Worm (Caenorhabditis elegans) whole organism, L1 larva: ENCODE results near the gene lips-17.
A peak's percentile ranks its signal among the peaks of the same experiment; 100 is the strongest.

Experiments
- C16A3.4 ChIP-seq: fragments of 150-350 bp; optimal IDR thresholded peaks from 2 replicates; lab custom pipeline; 2014; ENCODE audit warnings: missing biosample characterization, missing genetic modification characterization
- F16B12.6 ChIP-seq: fragments of 150-350 bp; optimal IDR thresholded peaks from 2 replicates; lab custom pipeline; 2014; ENCODE audit warnings: missing biosample characterization, missing genetic modification characterization
- Y116A8C.19 ChIP-seq: sonication (generic microtip); optimal IDR thresholded peaks from 2 replicates; lab custom pipeline; 2016; ENCODE audit warnings: missing compliant biosample characterization, missing genetic modification characterization, borderline replicate concordance
- ama-1 ChIP-seq: fragments of 150-350 bp; optimal IDR thresholded peaks from 2 replicates; lab custom pipeline; 2014
- blmp-1 ChIP-seq: fragments of 150-350 bp; optimal IDR thresholded peaks from 2 replicates; lab custom pipeline; 2014; ENCODE audit warnings: missing biosample characterization, missing genetic modification characterization
- ceh-8 ChIP-seq: fragments of 200-800 bp; sonication (Bioruptor generic); optimal IDR thresholded peaks from 2 replicates; lab custom pipeline; 2018; ENCODE audit warnings: mild to moderate bottlenecking, missing genetic modification characterization, moderate library complexity, missing compliant biosample characterization
- ceh-88 ChIP-seq: fragments of 200-800 bp; sonication (Bioruptor generic); IDR thresholded peaks from 2 replicates; pipeline ENCODE4 v1.3.6; 2022; ENCODE audit warnings: missing genetic modification characterization, missing compliant biosample characterization
- dpl-1 ChIP-seq, 3 experiments: fragments of 150-350 bp in 2 of 3; sonication (generic microtip) in 1 of 3; optimal IDR thresholded peaks; 2 replicates each; lab custom pipeline; 2014 to 2017; ENCODE audit warnings: missing biosample characterization in 3 of 3, missing genetic modification characterization in 3 of 3, missing genetic modification reagents in 3 of 3
- dsc-1 ChIP-seq: sonication (generic microtip); optimal IDR thresholded peaks from 2 replicates; lab custom pipeline; 2016; ENCODE audit warnings: mild to moderate bottlenecking, missing genetic modification characterization, missing compliant biosample characterization
- efl-1 ChIP-seq, 4 experiments: fragments of 150-350 bp; optimal IDR thresholded peaks in 3 of 4; peaks in 1 of 4; 1 replicate in 1 of 4; 2 replicates in 3 of 4; lab custom pipeline; 2014; ENCODE audit warnings: missing biosample characterization in 2 of 4, missing genetic modification characterization in 2 of 4, missing genetic modification reagents in 2 of 4
- egl-27 ChIP-seq, 2 experiments: fragments of 150-350 bp in 1 of 2; sonication (generic microtip); optimal IDR thresholded peaks; 3 replicates each; lab custom pipeline; 2017 to 2018; ENCODE audit warnings: missing biosample characterization in 2 of 2, missing genetic modification characterization in 2 of 2, missing genetic modification reagents in 2 of 2
- fkh-10 ChIP-seq: sonication (generic microtip); optimal IDR thresholded peaks from 2 replicates; lab custom pipeline; 2017; ENCODE audit warnings: missing biosample characterization, missing genetic modification reagents, missing genetic modification characterization
- hlh-17 ChIP-seq: fragments of 200-800 bp; sonication (Bioruptor generic); optimal IDR thresholded peaks from 2 replicates; lab custom pipeline; 2018; ENCODE audit warnings: missing genetic modification characterization, mild to moderate bottlenecking, missing compliant biosample characterization, moderate library complexity, borderline replicate concordance
- irx-1 ChIP-seq: sonication (generic microtip); optimal IDR thresholded peaks from 2 replicates; lab custom pipeline; 2016; ENCODE audit warnings: missing genetic modification characterization, missing compliant biosample characterization
- isw-1 ChIP-seq: fragments of 200-800 bp; sonication (Bioruptor generic); IDR thresholded peaks from 2 replicates; pipeline ENCODE4 v1.3.6; 2022; ENCODE audit warnings: missing genetic modification characterization, missing compliant biosample characterization
- lin-13 ChIP-seq: fragments of 150-350 bp; optimal IDR thresholded peaks from 2 replicates; lab custom pipeline; 2014; ENCODE audit warnings: missing biosample characterization, missing genetic modification reagents, missing genetic modification characterization
- lin-14 ChIP-seq: fragments of 200-800 bp; sonication (Bioruptor generic); optimal IDR thresholded peaks from 2 replicates; lab custom pipeline; 2018; ENCODE audit warnings: mild to moderate bottlenecking, missing genetic modification characterization, moderate library complexity, missing compliant biosample characterization
- lin-35 ChIP-seq, 2 experiments: fragments of 150-350 bp; optimal IDR thresholded peaks; 2 replicates each; lab custom pipeline; 2014; ENCODE audit warnings: missing biosample characterization in 2 of 2, missing genetic modification characterization in 2 of 2, missing genetic modification reagents in 2 of 2
- lin-39 ChIP-seq: fragments of 150-350 bp; optimal IDR thresholded peaks from 2 replicates; lab custom pipeline; 2014; ENCODE audit warnings: missing biosample characterization, missing genetic modification reagents, missing genetic modification characterization
- lsy-2 ChIP-seq, 2 experiments: fragments of 150-350 bp; optimal IDR thresholded peaks; 2 replicates each; lab custom pipeline; 2014; ENCODE audit warnings: missing biosample characterization in 2 of 2, missing genetic modification characterization in 2 of 2
- mab-9 ChIP-seq: fragments of 200-800 bp; sonication (Bioruptor generic); IDR thresholded peaks from 2 replicates; pipeline ENCODE4 v1.3.6; 2022; ENCODE audit warnings: missing genetic modification reagents, missing genetic modification characterization, missing compliant biosample characterization
- mdl-1 ChIP-seq, 2 experiments: fragments of 150-350 bp; optimal IDR thresholded peaks; 2 replicates each; lab custom pipeline; 2014 to 2017; ENCODE audit warnings: missing biosample characterization in 2 of 2, missing genetic modification characterization in 2 of 2, inconsistent platforms in 1 of 2
- mef-2 ChIP-seq: fragments of 150-350 bp; optimal IDR thresholded peaks from 2 replicates; lab custom pipeline; 2014; ENCODE audit warnings: missing biosample characterization, missing genetic modification characterization
- mep-1 ChIP-seq: fragments of 150-350 bp; optimal IDR thresholded peaks from 2 replicates; lab custom pipeline; 2014; ENCODE audit warnings: missing biosample characterization, missing genetic modification characterization
- nhr-11 ChIP-seq: fragments of 150-350 bp; optimal IDR thresholded peaks from 2 replicates; lab custom pipeline; 2014; ENCODE audit warnings: missing biosample characterization, missing genetic modification characterization
- nhr-20 ChIP-seq: sonication (generic microtip); optimal IDR thresholded peaks from 2 replicates; lab custom pipeline; 2016; ENCODE audit warnings: mild to moderate bottlenecking, missing genetic modification characterization, missing compliant biosample characterization
- nhr-71 ChIP-seq: sonication (generic microtip); optimal IDR thresholded peaks from 2 replicates; lab custom pipeline; 2016; ENCODE audit warnings: mild to moderate bottlenecking, missing genetic modification characterization, moderate library complexity, missing compliant biosample characterization
- nhr-77 ChIP-seq: fragments of 150-350 bp; optimal IDR thresholded peaks from 2 replicates; lab custom pipeline; 2014; ENCODE audit warnings: missing biosample characterization, missing genetic modification characterization
- nhr-84 ChIP-seq: sonication (generic microtip); optimal IDR thresholded peaks from 2 replicates; lab custom pipeline; 2017; ENCODE audit warnings: missing biosample characterization, missing genetic modification characterization
- pax-3 ChIP-seq: fragments of 200-800 bp; sonication (Bioruptor generic); optimal IDR thresholded peaks from 2 replicates; lab custom pipeline; 2018; ENCODE audit warnings: mild to moderate bottlenecking, missing genetic modification characterization, moderate library complexity, missing compliant biosample characterization
- pqm-1 ChIP-seq: sonication (generic microtip); optimal IDR thresholded peaks from 3 replicates; lab custom pipeline; 2017; ENCODE audit warnings: missing biosample characterization, missing genetic modification characterization
- rnt-1 ChIP-seq: sonication (generic microtip); optimal IDR thresholded peaks from 2 replicates; lab custom pipeline; 2016; ENCODE audit warnings: mild to moderate bottlenecking, missing genetic modification characterization, moderate library complexity, missing compliant biosample characterization
- snpc-4 ChIP-seq: fragments of 150-350 bp; optimal IDR thresholded peaks from 2 replicates; lab custom pipeline; 2014; ENCODE audit warnings: missing biosample characterization, missing genetic modification characterization
- snu-23 ChIP-seq: sonication (generic microtip); optimal IDR thresholded peaks from 2 replicates; lab custom pipeline; 2016; ENCODE audit warnings: missing genetic modification characterization, missing compliant biosample characterization
- swsn-7 ChIP-seq: sonication (generic microtip); optimal IDR thresholded peaks from 2 replicates; lab custom pipeline; 2016; ENCODE audit warnings: missing genetic modification characterization, missing compliant biosample characterization
- tbx-2 ChIP-seq: sonication (generic microtip); optimal IDR thresholded peaks from 2 replicates; lab custom pipeline; 2016; ENCODE audit warnings: missing genetic modification characterization, missing compliant biosample characterization
- unc-130 ChIP-seq: fragments of 150-350 bp; optimal IDR thresholded peaks from 2 replicates; lab custom pipeline; 2017; ENCODE audit warnings: missing biosample characterization, missing genetic modification characterization, inconsistent platforms
- unc-62 ChIP-seq: fragments of 150-350 bp; optimal IDR thresholded peaks from 2 replicates; lab custom pipeline; 2014; ENCODE audit warnings: missing biosample characterization, missing genetic modification reagents, missing genetic modification characterization
- unc-86 ChIP-seq: sonication (generic microtip); optimal IDR thresholded peaks from 2 replicates; lab custom pipeline; 2016; ENCODE audit warnings: missing genetic modification characterization, missing compliant biosample characterization
- unc-98 ChIP-seq: fragments of 200-800 bp; sonication (Bioruptor generic); IDR thresholded peaks from 2 replicates; pipeline ENCODE4 v1.3.6; 2022; ENCODE audit warnings: missing genetic modification characterization, missing compliant biosample characterization
- vab-15 ChIP-seq: sonication (generic microtip); optimal IDR thresholded peaks from 2 replicates; lab custom pipeline; 2017; ENCODE audit warnings: missing genotype, mild to moderate bottlenecking, missing genetic modification characterization, missing compliant biosample characterization
- ztf-11 ChIP-seq, 2 experiments: sonication (generic microtip); optimal IDR thresholded peaks; 2 replicates each; lab custom pipeline; 2016 to 2017; ENCODE audit warnings: missing genetic modification characterization in 2 of 2, missing biosample characterization in 1 of 2, missing compliant biosample characterization in 1 of 2
- ztf-4 ChIP-seq: fragments of 150-350 bp; optimal IDR thresholded peaks from 2 replicates; lab custom pipeline; 2014; ENCODE audit warnings: missing biosample characterization, missing genetic modification characterization

lips-17 gene

ce11 chrII:7605306-7605705 is 2.7 kb upstream of the lips-17 start, which contains the start of gene osm-8:
TSS of gene osm-8 (minus strand) at chrII:7605406.
- peak; percentile 44 for TF ChIP-seq blmp-1
- no peak for TF ChIP-seq ama-1 (lab: Kevin White, UChicago)
- no peak for TF ChIP-seq pqm-1 (tag; lab: Kevin White, UChicago)
- no peak for TF ChIP-seq fkh-10 (GFP tag; lab: Kevin White, UChicago)
- no peak for TF ChIP-seq nhr-11 (tag; lab: Kevin White, UChicago)

- TF ChIP-seq ztf-4 (tag; lab: Kevin White, UChicago) (no peak), pax-3 (tag; lab: Kevin White, UChicago) (no peak), lin-14 (no peak), dsc-1 (peak; percentile 19)
These were observed 5.3 kb downstream of the lips-17 start, which contains the start of the genes oig-4 and R07G3.7 for ce11 chrII:7613241-7613782. TSS of gene oig-4 (plus strand) at chrII:7613541. TSS of gene R07G3.7 (minus strand) at chrII:7613732.

ce11 chrII:7614334-7614733 is 6.3 kb downstream of the lips-17 start:
- no peak for TF ChIP-seq mab-9 (GFP tag; lab: Robert Waterston, UW)
- peak; percentile 14 for TF ChIP-seq mep-1 (tag; lab: Kevin White, UChicago)
- TF ChIP-seq irx-1 (tag; lab: Kevin White, UChicago) = no peak
- TF ChIP-seq hlh-17 = no peak
- TF ChIP-seq lin-35 (GFP tag; optimal IDR thresholded peaks at IDR 0.05; lab: Kevin White, UChicago) = peak in 1 of 2 experiments; percentile 8
- TF ChIP-seq egl-27 (tag; optimal IDR thresholded peaks at IDR 0.05; lab: Kevin White, UChicago) = no peak
- TF ChIP-seq nhr-77 (tag; lab: Kevin White, UChicago) = no peak
- no peak for TF ChIP-seq nhr-71 (tag; lab: Kevin White, UChicago)
- peak; percentile 5 for TF ChIP-seq blmp-1
- TF ChIP-seq lin-14 = peak; percentile 38
- no peak for TF ChIP-seq vab-15 (tag; lab: Kevin White, UChicago)
- no peak for TF ChIP-seq pax-3 (tag; lab: Kevin White, UChicago)
- no peak for TF ChIP-seq mdl-1 (tag; optimal IDR thresholded peaks at IDR 0.05; lab: Kevin White, UChicago)
- TF ChIP-seq, all 84 proteins: peak for 4

ce11 chrII:7615318-7615891 is 7.4 kb downstream of the lips-17 start:
- no peak for TF ChIP-seq ceh-88 (GFP tag; lab: Robert Waterston, UW)
- peak; percentile 30 to 49 for TF ChIP-seq efl-1 (optimal IDR thresholded peaks at IDR 0.05; lab: Kevin White, UChicago)
- peak; percentile 20 to 78 for TF ChIP-seq efl-1 (GFP tag; optimal IDR thresholded peaks at IDR 0.05 in 1 of 2; lab: Kevin White, UChicago)
- TF ChIP-seq mef-2 (tag; lab: Kevin White, UChicago) = no peak
- no peak for TF ChIP-seq unc-98
- no peak for TF ChIP-seq ztf-11 (tag; optimal IDR thresholded peaks at IDR 0.05; lab: Kevin White, UChicago)
- TF ChIP-seq swsn-7 = peak; percentile 23
- no peak for TF ChIP-seq lin-39 (tag; lab: Kevin White, UChicago)
- TF ChIP-seq dpl-1 (GFP tag; optimal IDR thresholded peaks at IDR 0.05; lab: Kevin White, UChicago) = peak in 1 of 3 experiments; percentile 10
- no peak for TF ChIP-seq Y116A8C.19 (tag; lab: Kevin White, UChicago)
- peak; percentile 10 to 48 for TF ChIP-seq lsy-2 (tag; optimal IDR thresholded peaks at IDR 0.05; lab: Kevin White, UChicago)
- peak; percentile 16 for TF ChIP-seq rnt-1 (tag; lab: Kevin White, UChicago)
- TF ChIP-seq lin-13 (GFP tag; lab: Kevin White, UChicago) = peak; percentile 14
- no peak for TF ChIP-seq nhr-84 (tag; lab: Kevin White, UChicago)
- TF ChIP-seq snpc-4 (tag; lab: Kevin White, UChicago) = no peak
- no peak for TF ChIP-seq unc-130
- TF ChIP-seq unc-86 = no peak
- peak; percentile 17 for TF ChIP-seq mep-1 (tag; lab: Kevin White, UChicago)
- no peak for TF ChIP-seq ceh-8 (GFP tag; lab: Kevin White, UChicago)
- TF ChIP-seq snu-23 (GFP tag; lab: Kevin White, UChicago) = peak; percentile 40
- peak; percentile 45 for TF ChIP-seq nhr-71 (tag; lab: Kevin White, UChicago)
- TF ChIP-seq lin-14 = peak; percentile 32
- peak; percentile 35 for TF ChIP-seq nhr-20 (tag; lab: Kevin White, UChicago)
- TF ChIP-seq unc-62 = no peak
- no peak for TF ChIP-seq isw-1 (GFP tag; lab: Robert Waterston, UW)
- no peak for TF ChIP-seq ztf-4 (tag; lab: Kevin White, UChicago)
- TF ChIP-seq blmp-1 = peak; percentile 29
- TF ChIP-seq lin-35 (GFP tag; optimal IDR thresholded peaks at IDR 0.05; lab: Kevin White, UChicago) = peak in 1 of 2 experiments; percentile 61
- peak; percentile 21 for TF ChIP-seq F16B12.6 (tag; lab: Kevin White, UChicago)
- no peak for TF ChIP-seq tbx-2 (tag; lab: Kevin White, UChicago)
- peak; percentile 4 for TF ChIP-seq C16A3.4 (tag; lab: Kevin White, UChicago)
- TF ChIP-seq, all 84 proteins: peak for 15
